Worm (Caenorhabditis elegans) whole organism, young adult: ENCODE results near the gene arrd-11.

Source experiments
- B0035.1 ChIP-seq: sonication (generic microtip); optimal IDR thresholded peaks from 2 replicates; lab custom pipeline; 2016; ENCODE audit warnings: missing genetic modification characterization, mild to moderate bottlenecking, missing compliant biosample characterization, missing genotype, missing genetic modification reagents
- B0261.1 ChIP-seq: sonication (generic microtip); optimal IDR thresholded peaks from 2 replicates; lab custom pipeline; 2016; ENCODE audit warnings: mild to moderate bottlenecking, missing genetic modification characterization, moderate library complexity, missing compliant biosample characterization
- C06A6.2 ChIP-seq: fragments of 200-800 bp; sonication (Bioruptor generic); conservative IDR thresholded peaks from 2 replicates; pipeline ENCODE4 v1.3.6; 2022; ENCODE audit warnings: missing genetic modification characterization, missing compliant biosample characterization
- C17E4.6 ChIP-seq: fragments of 200-800 bp; sonication (Bioruptor generic); IDR thresholded peaks from 2 replicates; pipeline ENCODE4 v1.3.6; 2022; ENCODE audit warnings: missing genetic modification reagents, missing genetic modification characterization, missing compliant biosample characterization
- F52B5.7 ChIP-seq: sonication (generic microtip); optimal IDR thresholded peaks from 2 replicates; lab custom pipeline; 2016; ENCODE audit warnings: mild to moderate bottlenecking, missing genetic modification characterization, missing compliant biosample characterization
- T26A5.8 ChIP-seq: sonication (generic microtip); optimal IDR thresholded peaks from 2 replicates; lab custom pipeline; 2016; ENCODE audit warnings: missing genetic modification characterization, missing compliant biosample characterization
- Y56A3A.18 ChIP-seq: fragments of 200-800 bp; sonication (Bioruptor generic); IDR thresholded peaks from 2 replicates; pipeline ENCODE4 v1.3.6; 2022; ENCODE audit warnings: missing genetic modification reagents, missing genetic modification characterization, missing compliant biosample characterization
- ZK185.1 ChIP-seq: sonication (generic microtip); optimal IDR thresholded peaks from 2 replicates; lab custom pipeline; 2016; ENCODE audit warnings: mild to moderate bottlenecking, missing genetic modification characterization, missing compliant biosample characterization; ENCODE audit not compliant: poor library complexity, severe bottlenecking
- bed-2 ChIP-seq: fragments of 200-800 bp; sonication (Bioruptor generic); IDR thresholded peaks from 2 replicates; pipeline ENCODE4 v1.3.6; 2022; ENCODE audit warnings: missing genetic modification reagents, missing genetic modification characterization, missing compliant biosample characterization
- ccch-3 ChIP-seq: fragments of 200-800 bp; sonication (Bioruptor generic); optimal IDR thresholded peaks from 2 replicates; lab custom pipeline; 2018; ENCODE audit warnings: mild to moderate bottlenecking, missing genetic modification characterization, missing compliant biosample characterization
- cebp-1 ChIP-seq, 2 experiments: fragments of 200-800 bp in 1 of 2; sonication (Bioruptor generic) in 1 of 2; sonication (generic microtip) in 1 of 2; IDR thresholded peaks in 1 of 2; optimal IDR thresholded peaks in 1 of 2; 2 replicates each; pipeline versions ENCODE4 v1.3.6 to Lab custom; 2017 to 2022; ENCODE audit warnings: missing compliant biosample characterization in 2 of 2, missing genetic modification characterization in 2 of 2, mild to moderate bottlenecking in 1 of 2, missing genetic modification reagents in 1 of 2, moderate library complexity in 1 of 2
- ceh-40 ChIP-seq: fragments of 200-800 bp; sonication (Bioruptor generic); IDR thresholded peaks from 2 replicates; pipeline ENCODE4 v1.3.6; 2022; ENCODE audit warnings: missing genetic modification characterization, missing compliant biosample characterization
- ceh-58 ChIP-seq: fragments of 200-800 bp; sonication (Bioruptor generic); IDR thresholded peaks from 2 replicates; pipeline ENCODE4 v1.3.6; 2022; ENCODE audit warnings: missing genetic modification characterization, missing compliant biosample characterization
- efl-1 ChIP-seq: fragments of 150-350 bp; optimal IDR thresholded peaks from 2 replicates; lab custom pipeline; 2014; ENCODE audit warnings: missing biosample characterization, missing genetic modification reagents, missing genetic modification characterization
- egrh-3 ChIP-seq: fragments of 200-800 bp; sonication (Bioruptor generic); IDR thresholded peaks from 2 replicates; pipeline ENCODE4 v1.3.6; 2022; ENCODE audit warnings: missing genetic modification reagents, missing genetic modification characterization, missing compliant biosample characterization
- ekl-4 ChIP-seq: fragments of 200-800 bp; sonication (Bioruptor generic); IDR thresholded peaks from 2 replicates; pipeline ENCODE4 v1.3.6; 2022; ENCODE audit warnings: missing genetic modification reagents, missing genetic modification characterization, missing compliant biosample characterization
- hlh-12 ChIP-seq: sonication (generic microtip); optimal IDR thresholded peaks from 2 replicates; lab custom pipeline; 2016; ENCODE audit warnings: missing genetic modification characterization, missing compliant biosample characterization
- hlh-26 ChIP-seq: fragments of 200-800 bp; sonication (Bioruptor generic); conservative IDR thresholded peaks from 2 replicates; pipeline ENCODE4 v1.3.6; 2022; ENCODE audit warnings: missing genetic modification reagents, missing genetic modification characterization, missing compliant biosample characterization
- hmg-20 ChIP-seq: fragments of 200-800 bp; sonication (Bioruptor generic); IDR thresholded peaks from 2 replicates; pipeline ENCODE4 v1.3.6; 2022; ENCODE audit warnings: missing genetic modification reagents, missing genetic modification characterization, missing compliant biosample characterization
- hrde-1 ChIP-seq: sonication (generic microtip); optimal IDR thresholded peaks from 2 replicates; lab custom pipeline; 2016; ENCODE audit warnings: missing genetic modification characterization, mild to moderate bottlenecking, missing compliant biosample characterization, moderate library complexity, missing genotype, missing genetic modification reagents, borderline replicate concordance
- let-526 ChIP-seq: fragments of 200-800 bp; sonication (Bioruptor generic); IDR thresholded peaks from 2 replicates; pipeline ENCODE4 v1.3.6; 2022; ENCODE audit warnings: missing genetic modification reagents, missing genetic modification characterization, missing compliant biosample characterization
- let-607 ChIP-seq, 2 experiments: fragments of 200-800 bp in 1 of 2; sonication (Bioruptor generic) in 1 of 2; sonication (generic microtip) in 1 of 2; optimal IDR thresholded peaks; 2 replicates each; lab custom pipeline; 2016 to 2018; ENCODE audit warnings: mild to moderate bottlenecking in 2 of 2, missing compliant biosample characterization in 2 of 2, missing genetic modification characterization in 2 of 2, moderate library complexity in 2 of 2, missing genotype in 1 of 2
- lin-54 ChIP-seq: fragments of 200-800 bp; sonication (Bioruptor generic); optimal IDR thresholded peaks from 2 replicates; lab custom pipeline; 2018; ENCODE audit warnings: mild to moderate bottlenecking, missing genetic modification characterization, missing compliant biosample characterization
- madf-10 ChIP-seq: sonication (generic microtip); optimal IDR thresholded peaks from 2 replicates; lab custom pipeline; 2016; ENCODE audit warnings: mild to moderate bottlenecking, missing genetic modification characterization, missing compliant biosample characterization
- madf-3 ChIP-seq: fragments of 200-800 bp; sonication (Bioruptor generic); IDR thresholded peaks from 2 replicates; pipeline ENCODE4 v1.3.6; 2022; ENCODE audit warnings: missing genetic modification reagents, missing genetic modification characterization, missing compliant biosample characterization
- mcd-1 ChIP-seq: fragments of 200-800 bp; sonication (Bioruptor generic); IDR thresholded peaks from 2 replicates; pipeline ENCODE4 v1.3.6; 2022; ENCODE audit warnings: missing genetic modification reagents, missing genetic modification characterization, missing compliant biosample characterization
- mel-28 ChIP-seq: sonication (generic microtip); optimal IDR thresholded peaks from 2 replicates; lab custom pipeline; 2016; ENCODE audit warnings: borderline replicate concordance, mild to moderate bottlenecking, missing genetic modification characterization, missing compliant biosample characterization
- nfya-2 ChIP-seq: fragments of 200-800 bp; sonication (Bioruptor generic); IDR thresholded peaks from 2 replicates; pipeline ENCODE4 v1.3.6; 2022; ENCODE audit warnings: missing genetic modification reagents, missing genetic modification characterization, missing compliant biosample characterization
- nhr-80 ChIP-seq: sonication (generic microtip); optimal IDR thresholded peaks from 2 replicates; lab custom pipeline; 2016; ENCODE audit warnings: missing genetic modification characterization, missing compliant biosample characterization
- nhr-90 ChIP-seq: sonication (generic microtip); optimal IDR thresholded peaks from 2 replicates; lab custom pipeline; 2016; ENCODE audit warnings: missing genotype, mild to moderate bottlenecking, missing genetic modification characterization, missing compliant biosample characterization
- snpc-1.1 ChIP-seq: sonication (generic microtip); optimal IDR thresholded peaks from 2 replicates; lab custom pipeline; 2017; ENCODE audit warnings: missing genetic modification characterization, mild to moderate bottlenecking, missing compliant biosample characterization, antibody characterized with exemption, moderate library complexity, missing genotype, missing genetic modification reagents; ENCODE audit not compliant: insufficient read depth
- tlf-1 ChIP-seq: fragments of 200-800 bp; sonication (Bioruptor generic); optimal IDR thresholded peaks from 2 replicates; lab custom pipeline; 2018; ENCODE audit warnings: mild to moderate bottlenecking, missing genetic modification characterization, missing compliant biosample characterization
- unc-130 ChIP-seq: sonication (generic microtip); optimal IDR thresholded peaks from 2 replicates; lab custom pipeline; 2016; ENCODE audit warnings: missing genetic modification reagents, missing genetic modification characterization, missing compliant biosample characterization
- xnd-1 ChIP-seq: sonication (generic microtip); optimal IDR thresholded peaks from 2 replicates; lab custom pipeline; 2016; ENCODE audit warnings: missing genotype, missing genetic modification reagents, missing genetic modification characterization, missing compliant biosample characterization
- ztf-22 ChIP-seq: fragments of 200-800 bp; sonication (Bioruptor generic); optimal IDR thresholded peaks from 2 replicates; lab custom pipeline; 2018; ENCODE audit warnings: mild to moderate bottlenecking, missing genetic modification characterization, moderate library complexity, missing compliant biosample characterization
- ztf-25 ChIP-seq: fragments of 200-800 bp; sonication (Bioruptor generic); IDR thresholded peaks from 2 replicates; pipeline ENCODE4 v1.3.6; 2022; ENCODE audit warnings: missing genetic modification reagents, missing genetic modification characterization, missing compliant biosample characterization
- ztf-26 ChIP-seq: sonication (generic microtip); optimal IDR thresholded peaks from 2 replicates; lab custom pipeline; 2017; ENCODE audit warnings: missing genetic modification characterization, missing compliant biosample characterization

arrd-11 gene

DNA sequence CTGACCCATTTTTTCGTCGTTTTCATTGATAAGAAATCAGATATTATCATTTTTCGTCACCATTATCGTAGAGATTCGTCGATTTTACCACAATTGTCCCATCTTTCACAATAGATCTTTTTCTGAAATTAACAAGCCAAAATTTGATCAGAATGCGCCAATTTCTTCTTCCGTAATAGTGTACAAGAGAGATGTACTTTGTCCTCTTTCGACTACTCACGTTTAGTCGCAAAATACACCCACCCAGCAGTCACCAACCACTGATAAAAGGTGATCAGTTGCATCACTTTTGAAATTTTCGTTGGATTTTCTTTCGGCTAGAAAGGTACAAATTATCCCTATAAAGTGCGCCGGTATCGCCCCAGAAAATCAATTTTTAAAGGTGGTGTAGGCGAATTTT lies 30.6 kb upstream of the arrd-11 start:
- TF ChIP-seq bed-2 (GFP tag; lab: Robert Waterston, UW) (no peak), egrh-3 (GFP tag; lab: Robert Waterston, UW) (no peak), ceh-40 (GFP tag; lab: Robert Waterston, UW) (no peak), let-607 (tag; optimal IDR thresholded peaks at IDR 0.05; lab: Kevin White, UChicago) (no peak), nhr-90 (tag; lab: Kevin White, UChicago) (no peak), ekl-4 (GFP tag; lab: Robert Waterston, UW) (no peak), mcd-1 (GFP tag; lab: Robert Waterston, UW) (no peak), hlh-26 (GFP tag; lab: Robert Waterston, UW) (no peak), T26A5.8 (tag; lab: Kevin White, UChicago) (no peak)

DNA sequence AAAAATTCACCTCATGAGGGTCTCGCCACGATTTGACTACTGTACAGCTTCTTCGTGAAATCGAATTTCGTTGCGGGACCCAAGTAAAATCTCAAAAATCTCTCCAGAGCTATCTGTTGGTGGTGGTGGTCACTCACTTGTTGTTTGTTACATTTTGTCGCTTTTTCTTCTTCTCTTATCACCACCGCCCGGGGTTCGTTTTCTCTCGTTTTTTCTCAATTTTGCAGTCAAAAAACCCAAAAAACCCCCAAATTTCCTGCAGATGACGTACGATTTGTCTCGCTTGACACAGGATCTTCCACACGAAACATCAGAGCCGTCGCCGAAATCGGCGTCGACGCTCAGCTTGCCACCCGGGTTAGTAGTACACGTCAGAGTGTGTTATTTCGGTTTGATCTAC lies 27.1 kb upstream of the arrd-11 start, which contains the start of gene R06B9.5:
R06B9.5 (plus strand) TSS at position 232 of the 400 bp plus-strand sequence.
- peak; percentile 3 for TF ChIP-seq efl-1
- TF ChIP-seq unc-130 (GFP tag; lab: Kevin White, UChicago): no peak
- no peak for TF ChIP-seq F52B5.7
- TF ChIP-seq madf-3 (GFP tag; lab: Robert Waterston, UW): no peak

ce11 chrII:13736906-13737305 lies 26.3 kb upstream of the arrd-11 start:
- TF ChIP-seq B0261.1 (tag; lab: Kevin White, UChicago): no peak
- TF ChIP-seq madf-10: no peak
- no peak for TF ChIP-seq C06A6.2 (GFP tag; lab: Robert Waterston, UW)
- no peak for TF ChIP-seq tlf-1 (GFP tag; lab: Kevin White, UChicago)
- TF ChIP-seq hmg-20 (GFP tag; lab: Robert Waterston, UW): no peak

DNA sequence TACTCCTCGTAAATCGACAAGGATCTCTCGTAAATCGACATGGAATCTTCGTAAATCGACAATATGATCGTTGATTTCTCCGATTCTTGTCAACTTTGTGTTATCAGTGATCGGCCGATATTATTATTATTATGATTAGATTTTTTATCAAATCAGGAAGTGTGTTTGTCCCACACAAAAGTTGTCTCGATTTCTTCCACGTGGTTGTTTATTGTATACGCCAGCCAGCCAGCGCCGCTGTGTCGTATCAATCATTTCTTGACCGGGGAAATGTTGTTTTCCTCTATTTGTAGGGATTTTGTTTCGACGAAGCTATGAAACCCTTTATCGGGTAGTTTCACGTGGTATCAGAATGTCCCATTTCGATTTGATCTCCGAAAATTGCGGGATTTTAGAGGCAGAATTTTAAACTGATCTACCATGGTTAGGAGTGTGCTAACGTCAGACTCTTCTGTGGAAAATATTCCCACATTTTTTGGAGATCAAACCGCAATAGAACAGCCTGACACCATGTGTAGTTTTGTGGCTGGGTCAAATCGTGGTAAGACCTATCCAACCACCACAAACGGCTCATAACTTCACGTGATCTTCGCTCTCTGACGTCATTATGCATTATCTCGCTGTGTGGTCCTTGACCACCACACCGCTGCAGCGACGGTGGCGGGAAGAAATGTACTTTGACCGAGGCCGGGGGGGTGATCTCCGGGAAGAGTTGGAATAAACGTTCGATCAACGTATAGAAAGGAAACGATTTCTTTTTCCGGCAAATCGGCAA lies 25.3 kb upstream of the arrd-11 start:
- no peak for TF ChIP-seq Y56A3A.18 (GFP tag; lab: Robert Waterston, UW)
- no peak for TF ChIP-seq cebp-1 (GFP tag; IDR thresholded peaks at IDR 0.05; lab: Robert Waterston, UW)
- no peak for TF ChIP-seq cebp-1 (tag; optimal IDR thresholded peaks at IDR 0.05; lab: Kevin White, UChicago)
- TF ChIP-seq bed-2 (GFP tag; lab: Robert Waterston, UW): no peak
- no peak for TF ChIP-seq B0035.1
- no peak for TF ChIP-seq lin-54 (GFP tag; lab: Kevin White, UChicago)
- TF ChIP-seq ztf-26: no peak
- TF ChIP-seq hlh-12 (tag; lab: Kevin White, UChicago): no peak
- no peak for TF ChIP-seq ztf-25 (GFP tag; lab: Robert Waterston, UW)
- TF ChIP-seq ztf-22 (GFP tag; lab: Kevin White, UChicago): no peak
- TF ChIP-seq mel-28 (tag; lab: Kevin White, UChicago): no peak
- TF ChIP-seq let-607 (tag; optimal IDR thresholded peaks at IDR 0.05; lab: Kevin White, UChicago): peak in 1 of 2 experiments; percentile 70
- TF ChIP-seq nfya-2 (GFP tag; lab: Robert Waterston, UW): no peak
- no peak for TF ChIP-seq let-526 (GFP tag; lab: Robert Waterston, UW)
- TF ChIP-seq xnd-1: peak; percentile 14
- peak; percentile 49 for TF ChIP-seq nhr-80
- no peak for TF ChIP-seq ZK185.1 (tag; lab: Kevin White, UChicago)
- no peak for TF ChIP-seq hrde-1 (tag; lab: Kevin White, UChicago)
- no peak for TF ChIP-seq ccch-3
- no peak for TF ChIP-seq snpc-1.1 (tag; lab: Kevin White, UChicago)
- TF ChIP-seq C17E4.6: no peak
- no peak for TF ChIP-seq ceh-58
- TF ChIP-seq, all 124 proteins: peak for 3
